Fruit fly (Drosophila melanogaster) whole organism: ENCODE results near the gene CG14635.

Experiments
- Dll ChIP-seq: fragments of >200 bp; optimal IDR thresholded peaks from 2 replicates; lab custom pipeline; 2017
- pan ChIP-seq: fragments of >200 bp; optimal IDR thresholded peaks from 2 replicates; lab custom pipeline; 2017

DNA sequence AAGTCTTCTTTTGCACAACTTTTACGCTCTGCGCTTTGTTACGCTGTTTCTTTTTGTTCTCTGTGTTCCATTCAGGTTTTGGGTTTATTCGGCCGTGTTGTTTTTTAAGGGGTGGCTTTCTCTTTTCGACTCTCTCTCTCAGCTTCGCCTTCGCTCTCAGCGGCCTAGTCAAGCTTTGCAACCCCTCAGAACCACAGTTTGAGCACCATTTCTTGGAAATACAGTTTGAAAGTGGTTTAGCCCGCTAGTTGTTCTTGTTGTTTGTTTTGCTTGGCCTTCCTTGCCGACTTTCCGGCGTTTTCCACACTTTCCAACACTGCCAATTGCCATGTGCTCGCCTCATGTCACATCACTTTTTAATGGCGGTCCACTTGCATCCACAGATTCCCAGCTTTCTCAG lies 3.6 kb upstream of the CG14635 start:
- TF ChIP-seq pan (lab: Kevin White, UChicago) (no peak), Dll (lab: Kevin White, UChicago) (no peak)
